Fruit fly (Drosophila melanogaster) whole organism, wandering third instar larva: ENCODE measurements around the gene Dim1.

Experiments used
- Abd-B ChIP-seq: fragments of >200 bp; optimal IDR thresholded peaks from 2 replicates; lab custom pipeline; 2017; ENCODE audit warnings: missing biosample characterization, missing genetic modification characterization
- CrebA ChIP-seq: fragments of 200-800 bp; sonication (Bioruptor generic); optimal IDR thresholded peaks from 2 replicates; lab custom pipeline; 2016; ENCODE audit warnings: missing biosample characterization, mild to moderate bottlenecking, missing genetic modification characterization, borderline replicate concordance
- dsf ChIP-seq: sonication (Bioruptor generic); optimal IDR thresholded peaks from 2 replicates; lab custom pipeline; 2016; ENCODE audit warnings: missing biosample characterization, missing genetic modification characterization, borderline replicate concordance
- h ChIP-seq: fragments of 200-800 bp; sonication (Bioruptor generic); optimal IDR thresholded peaks from 3 replicates; lab custom pipeline; 2016; ENCODE audit warnings: missing biosample characterization, mild to moderate bottlenecking, missing genetic modification characterization
- rgr ChIP-seq: fragments of 200-800 bp; sonication (Bioruptor generic); optimal IDR thresholded peaks from 3 replicates; lab custom pipeline; 2016; ENCODE audit warnings: missing biosample characterization, mild to moderate bottlenecking, missing genetic modification characterization
- woc ChIP-seq: sonication (Bioruptor generic); optimal IDR thresholded peaks from 2 replicates; lab custom pipeline; 2016; ENCODE audit warnings: missing biosample characterization, mild to moderate bottlenecking, missing genetic modification characterization

DNA sequence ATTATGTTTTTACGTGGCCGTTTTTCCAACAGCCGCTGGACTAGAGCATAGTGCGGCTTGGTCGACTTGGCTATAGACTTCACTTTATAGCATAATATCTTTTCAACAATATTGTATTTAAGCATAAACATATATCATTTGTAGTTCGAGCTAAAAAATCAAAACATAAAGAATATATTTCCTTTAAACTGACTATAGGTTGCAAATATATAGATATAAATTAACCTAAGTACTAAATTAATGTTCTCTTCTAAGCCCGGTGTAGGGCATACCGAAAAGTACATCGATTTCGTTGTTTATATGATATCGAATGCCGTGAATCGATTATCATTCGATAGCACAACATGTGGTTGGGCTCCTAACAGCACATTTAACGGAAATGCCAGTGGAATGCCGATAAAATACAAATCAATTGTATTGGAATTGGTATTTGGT lies 45.5 kb downstream of the Dim1 start, which contains the start of gene MFS18:
- TF ChIP-seq dsf (GFP tag; lab: Kevin White, UChicago) (peak; percentile 89), rgr (GFP tag; lab: Kevin White, UChicago) (peak; percentile 96), h (GFP tag; lab: Kevin White, UChicago) (peak; percentile 96), Abd-B (GFP tag; lab: Kevin White, UChicago) (no peak), CrebA (GFP tag; lab: Kevin White, UChicago) (no peak), woc (GFP tag; lab: Kevin White, UChicago) (peak; percentile 87)
